Worm (Caenorhabditis elegans) whole organism, late embryonic: ENCODE measurements around the gene srh-218.

Experiments
- elt-2 ChIP-seq: sonication (generic microtip); optimal IDR thresholded peaks from 2 replicates; lab custom pipeline; 2016; ENCODE audit warnings: missing genetic modification reagents, missing genetic modification characterization, missing compliant biosample characterization
- lin-11 ChIP-seq: fragments of 200-800 bp; sonication (Bioruptor generic); optimal IDR thresholded peaks from 2 replicates; lab custom pipeline; 2018; ENCODE audit warnings: mild to moderate bottlenecking, missing genetic modification characterization, missing compliant biosample characterization

- TF ChIP-seq lin-11 (tag; lab: Kevin White, UChicago): no peak
- no peak for TF ChIP-seq elt-2 (tag; lab: Kevin White, UChicago)
These were observed 42.4 kb upstream of the srh-218 start, which contains the start of gene srw-33 for ce11 chrV:15451421-15451820.
